Fruit fly (Drosophila melanogaster): Measurements from ENCODE around the gene CG1172.

- TF ChIP-seq OdsH (GFP tag; optimal IDR thresholded peaks at IDR 0.05): no peak
- TF ChIP-seq psq (GFP tag; optimal IDR thresholded peaks at IDR 0.05): no peak
- no peak for TF ChIP-seq Abd-B (GFP tag; optimal IDR thresholded peaks at IDR 0.05)
- TF ChIP-seq jim (GFP tag; optimal IDR thresholded peaks at IDR 0.05): no peak
- no peak for TF ChIP-seq dmrt93B (GFP tag; optimal IDR thresholded peaks at IDR 0.05)
- no peak for TF ChIP-seq pan (optimal IDR thresholded peaks at IDR 0.05)
Observed at dm6 chr3R:5392621-5393020, 1.1 kb upstream of the CG1172 start, which contains the start of gene kkv.
